Fruit fly (Drosophila melanogaster): ENCODE measurements around the gene CG4281.
A peak's percentile ranks its signal among the peaks of the same experiment; 100 is the strongest.

CG4281 gene

dm6 chrX:2041312-2041918, 23.5 kb downstream of the CG4281 start, which contains the start of gene CG4313 (continued):
- 0 out of 2 replicates have a peak, but pooled peaks have one; percentile 17 for TF ChIP-seq Adf1 (GFP tag; IDR thresholded peaks at IDR 0.05)
- TF ChIP-seq ato (GFP tag; IDR thresholded peaks at IDR 0.05; ENCODE audit: partially characterized antibody): peak; percentile 68
- TF ChIP-seq Hr39 (optimal IDR thresholded peaks at IDR 0.05): no peak
- peak; percentile 73 for TF ChIP-seq CG11504 (tag; optimal IDR thresholded peaks at IDR 0.05)
- no peak for TF ChIP-seq rib (GFP tag; IDR thresholded peaks at IDR 0.05)
- TF ChIP-seq CG14860 (GFP tag; IDR thresholded peaks at IDR 0.05; ENCODE audit: partially characterized antibody): peak; percentile 88
- TF ChIP-seq Hr51 (GFP tag; optimal IDR thresholded peaks at IDR 0.05): peak; percentile 51 to 69
- no peak for TF ChIP-seq CG3065 (GFP tag; optimal IDR thresholded peaks at IDR 0.05)
- peak; percentile 74 for TF ChIP-seq gem (tag; optimal IDR thresholded peaks at IDR 0.05)
- TF ChIP-seq CG17912 (GFP tag; optimal IDR thresholded peaks at IDR 0.05): no peak
- TF ChIP-seq HLHmδ (GFP tag; optimal IDR thresholded peaks at IDR 0.05): no peak
- peak; percentile 42; the same call in 1 of the 2 replicates for TF ChIP-seq H2.0 (GFP tag; IDR thresholded peaks at IDR 0.05)
- 0 out of 3 replicates have a peak, but pooled peaks have one; percentile 54 for TF ChIP-seq H15 (GFP tag; IDR thresholded peaks at IDR 0.05)
- no peak for TF ChIP-seq CG4360 (GFP tag; IDR thresholded peaks at IDR 0.05)
- no peak for TF ChIP-seq pan (optimal IDR thresholded peaks at IDR 0.05)
- TF ChIP-seq pan (GFP tag; optimal IDR thresholded peaks at IDR 0.05 in 1 of 2, IDR thresholded peaks at IDR 0.05 in 1 of 2): peak in 1 of 2 experiments; percentile 74
- TF ChIP-seq CG7786 (GFP tag; optimal IDR thresholded peaks at IDR 0.05): peak; percentile 74
- TF ChIP-seq CG17328 (GFP tag; IDR thresholded peaks at IDR 0.05): peak; percentile 48; the same call in 1 of the 2 replicates
- TF ChIP-seq h (optimal IDR thresholded peaks at IDR 0.05): no peak
- TF ChIP-seq caup (GFP tag; optimal IDR thresholded peaks at IDR 0.05; ENCODE audit: severe bottlenecking): peak; percentile 44
- no peak for TF ChIP-seq nom (GFP tag; optimal IDR thresholded peaks at IDR 0.05)
- peak; percentile 83 for TF ChIP-seq amos (GFP tag; IDR thresholded peaks at IDR 0.05; ENCODE audit: partially characterized antibody)
- peak; percentile 67; the same call in 1 of the 2 replicates for TF ChIP-seq Xrp1 (GFP tag; IDR thresholded peaks at IDR 0.05)
- TF ChIP-seq kni (GFP tag; optimal IDR thresholded peaks at IDR 0.05): peak; percentile 21
- TF ChIP-seq Oaz (GFP tag; IDR thresholded peaks at IDR 0.05): peak; percentile 53; the same call in 1 of the 2 replicates
- peak; percentile 53 for TF ChIP-seq Ssrp (tag; optimal IDR thresholded peaks at IDR 0.05)
- TF ChIP-seq CG30020 (tag; optimal IDR thresholded peaks at IDR 0.05): peak; percentile 67
- TF ChIP-seq MESR4 (GFP tag; optimal IDR thresholded peaks at IDR 0.05): no peak
- peak; percentile 41; the same call in 1 of the 4 replicates for TF ChIP-seq chinmo (GFP tag; IDR thresholded peaks at IDR 0.05; ENCODE audit: partially characterized antibody)
- peak; percentile 71 to 78 for TF ChIP-seq dpn (GFP tag; optimal IDR thresholded peaks at IDR 0.05)
- TF ChIP-seq CG11695 (GFP tag; IDR thresholded peaks at IDR 0.05): peak; percentile 59; the same call in 2 of the 3 replicates
- no peak for TF ChIP-seq Dfd (GFP tag; optimal IDR thresholded peaks at IDR 0.05)
- peak; percentile 20 for TF ChIP-seq CG7987 (GFP tag; optimal IDR thresholded peaks at IDR 0.05)
- TF ChIP-seq CG31365 (tag; optimal IDR thresholded peaks at IDR 0.05): no peak
- TF ChIP-seq ATbp (GFP tag; optimal IDR thresholded peaks at IDR 0.05): no peak
- peak; percentile 26 for TF ChIP-seq NK7.1 (GFP tag; optimal IDR thresholded peaks at IDR 0.05)
- peak; percentile 60 for TF ChIP-seq gro (GFP tag; optimal IDR thresholded peaks at IDR 0.05)
- TF ChIP-seq CG16815 (GFP tag; optimal IDR thresholded peaks at IDR 0.05): peak; percentile 40
- no peak for TF ChIP-seq CG15073 (GFP tag; optimal IDR thresholded peaks at IDR 0.05)
- peak; percentile 58 for TF ChIP-seq CG5245 (GFP tag; optimal IDR thresholded peaks at IDR 0.05)
- peak; percentile 77 for TF ChIP-seq Opbp (GFP tag; IDR thresholded peaks at IDR 0.05; ENCODE audit: partially characterized antibody)
- peak; percentile 37; the same call in 1 of the 2 replicates for TF ChIP-seq gsb (GFP tag; IDR thresholded peaks at IDR 0.05)
- TF ChIP-seq nerfin-1 (tag; optimal IDR thresholded peaks at IDR 0.05): peak; percentile 45
- TF ChIP-seq crc (GFP tag; optimal IDR thresholded peaks at IDR 0.05): peak; percentile 46
- peak; percentile 92 for TF ChIP-seq CG16813 (GFP tag; IDR thresholded peaks at IDR 0.05; ENCODE audit: partially characterized antibody)
- no peak for TF ChIP-seq hth (optimal IDR thresholded peaks at IDR 0.05)
- TF ChIP-seq CG2889 (GFP tag; IDR thresholded peaks at IDR 0.05): 0 out of 3 replicates have a peak, but pooled peaks have one; percentile 44
- TF ChIP-seq NfI (GFP tag; optimal IDR thresholded peaks at IDR 0.05): peak; percentile 58
- TF ChIP-seq CG10267 (tag; optimal IDR thresholded peaks at IDR 0.05): peak; percentile 57
